Worm (Caenorhabditis elegans) whole organism, mixed stage, embryonic: Measurements from ENCODE around the gene ran-1.

Experiments used
- M03D4.4 ChIP-seq: sonication (generic microtip); optimal IDR thresholded peaks from 2 replicates; lab custom pipeline; 2017; ENCODE audit warnings: mild to moderate bottlenecking, missing genetic modification characterization, missing compliant biosample characterization
- bed-3 ChIP-seq: fragments of 200-800 bp; sonication (Bioruptor generic); optimal IDR thresholded peaks from 3 replicates; lab custom pipeline; 2018; ENCODE audit warnings: mild to moderate bottlenecking, missing genetic modification characterization, moderate library complexity, missing compliant biosample characterization
- blmp-1 ChIP-seq: fragments of 150-350 bp; optimal IDR thresholded peaks from 2 replicates; lab custom pipeline; 2014; ENCODE audit warnings: missing biosample characterization, missing genetic modification characterization
- ceh-39 ChIP-seq: fragments of 150-350 bp; optimal IDR thresholded peaks from 2 replicates; lab custom pipeline; 2014; ENCODE audit warnings: missing biosample characterization, missing genetic modification characterization
- ceh-43 ChIP-seq: fragments of 200-800 bp; sonication (Bioruptor generic); optimal IDR thresholded peaks from 2 replicates; lab custom pipeline; 2018; ENCODE audit warnings: mild to moderate bottlenecking, missing genetic modification characterization, moderate library complexity, missing compliant biosample characterization
- ceh-83 ChIP-seq: fragments of 200-800 bp; sonication (Bioruptor generic); optimal IDR thresholded peaks from 2 replicates; lab custom pipeline; 2018; ENCODE audit warnings: mild to moderate bottlenecking, missing genetic modification characterization, missing compliant biosample characterization
- ces-1 ChIP-seq: fragments of 150-350 bp; optimal IDR thresholded peaks from 2 replicates; lab custom pipeline; 2014; ENCODE audit warnings: missing biosample characterization, missing genetic modification reagents, missing genetic modification characterization
- cnd-1 ChIP-seq: fragments of 200-800 bp; sonication (Bioruptor generic); optimal IDR thresholded peaks from 2 replicates; lab custom pipeline; 2018; ENCODE audit warnings: mild to moderate bottlenecking, missing genetic modification characterization, missing compliant biosample characterization
- drap-1 ChIP-seq: fragments of 200-800 bp; sonication (Bioruptor generic); optimal IDR thresholded peaks from 3 replicates; lab custom pipeline; 2018; ENCODE audit warnings: mild to moderate bottlenecking, missing genetic modification characterization, missing compliant biosample characterization
- elt-1 ChIP-seq: sonication (generic microtip); optimal IDR thresholded peaks from 2 replicates; lab custom pipeline; 2017; ENCODE audit warnings: missing genetic modification characterization, mild to moderate bottlenecking, missing compliant biosample characterization, antibody characterized with exemption, moderate library complexity, borderline replicate concordance; ENCODE audit not compliant: insufficient read depth
- elt-3 ChIP-seq: fragments of 150-350 bp; optimal IDR thresholded peaks from 2 replicates; lab custom pipeline; 2014; ENCODE audit warnings: missing biosample characterization, missing genetic modification characterization
- ham-2 ChIP-seq: fragments of 200-800 bp; sonication (Bioruptor generic); optimal IDR thresholded peaks from 2 replicates; lab custom pipeline; 2018; ENCODE audit warnings: mild to moderate bottlenecking, missing genetic modification characterization, missing compliant biosample characterization
- hlh-1 ChIP-seq: fragments of 150-350 bp; optimal IDR thresholded peaks from 2 replicates; lab custom pipeline; 2014; ENCODE audit warnings: missing biosample characterization, missing genetic modification reagents, missing genetic modification characterization
- lin-32 ChIP-seq: fragments of 200-800 bp; sonication (Bioruptor generic); optimal IDR thresholded peaks from 2 replicates; lab custom pipeline; 2018; ENCODE audit warnings: mild to moderate bottlenecking, missing genetic modification characterization, missing compliant biosample characterization
- lsy-2 ChIP-seq: fragments of 150-350 bp; optimal IDR thresholded peaks from 2 replicates; lab custom pipeline; 2014; ENCODE audit warnings: missing biosample characterization, missing genetic modification characterization
- mab-5 ChIP-seq: fragments of 150-350 bp; optimal IDR thresholded peaks from 2 replicates; lab custom pipeline; 2014; ENCODE audit warnings: missing biosample characterization, missing genetic modification characterization
- mep-1 ChIP-seq: fragments of 150-350 bp; optimal IDR thresholded peaks from 2 replicates; lab custom pipeline; 2017; ENCODE audit warnings: missing biosample characterization, missing genetic modification reagents, missing genetic modification characterization, inconsistent platforms
- mls-2 ChIP-seq: sonication (generic microtip); optimal IDR thresholded peaks from 2 replicates; lab custom pipeline; 2016; ENCODE audit warnings: mild to moderate bottlenecking, missing genetic modification characterization, moderate library complexity, missing compliant biosample characterization
- nhr-12 ChIP-seq: fragments of 150-350 bp; optimal IDR thresholded peaks from 2 replicates; lab custom pipeline; 2014; ENCODE audit warnings: missing biosample characterization, missing genetic modification characterization
- nhr-2 ChIP-seq: fragments of 150-350 bp; optimal IDR thresholded peaks from 2 replicates; lab custom pipeline; 2014; ENCODE audit warnings: missing biosample characterization, missing genetic modification characterization
- nhr-237 ChIP-seq: fragments of 150-350 bp; optimal IDR thresholded peaks from 2 replicates; lab custom pipeline; 2014; ENCODE audit warnings: missing biosample characterization, missing genetic modification characterization
- nhr-28 ChIP-seq: fragments of 150-350 bp; optimal IDR thresholded peaks from 2 replicates; lab custom pipeline; 2014; ENCODE audit warnings: missing biosample characterization, missing genetic modification characterization
- nhr-76 ChIP-seq: sonication (generic microtip); optimal IDR thresholded peaks from 2 replicates; lab custom pipeline; 2017; ENCODE audit warnings: missing biosample characterization, missing genetic modification characterization
- pha-4 ChIP-seq: fragments of 150-350 bp; optimal IDR thresholded peaks from 2 replicates; lab custom pipeline; 2018; ENCODE audit warnings: missing biosample characterization, missing genetic modification reagents, missing genetic modification characterization
- sem-2 ChIP-seq: fragments of 200-800 bp; sonication (Bioruptor generic); optimal IDR thresholded peaks from 2 replicates; lab custom pipeline; 2018; ENCODE audit warnings: mild to moderate bottlenecking, missing genetic modification characterization, missing compliant biosample characterization
- snpc-4 ChIP-seq: fragments of 150-350 bp; optimal IDR thresholded peaks from 2 replicates; lab custom pipeline; 2014; ENCODE audit warnings: missing biosample characterization, missing genetic modification characterization
- sptf-1 ChIP-seq: sonication (generic microtip); optimal IDR thresholded peaks from 2 replicates; lab custom pipeline; 2017; ENCODE audit warnings: mild to moderate bottlenecking, missing genetic modification characterization, moderate library complexity, missing compliant biosample characterization
- unc-120 ChIP-seq: sonication (generic microtip); optimal IDR thresholded peaks from 2 replicates; lab custom pipeline; 2017; ENCODE audit warnings: missing genetic modification characterization, missing compliant biosample characterization; ENCODE audit not compliant: poor library complexity, severe bottlenecking
- unc-39 ChIP-seq: fragments of 150-350 bp; optimal IDR thresholded peaks from 2 replicates; lab custom pipeline; 2014; ENCODE audit warnings: missing biosample characterization, missing genetic modification characterization
- unc-62 ChIP-seq: fragments of 150-350 bp; optimal IDR thresholded peaks from 2 replicates; lab custom pipeline; 2014; ENCODE audit warnings: missing biosample characterization, missing genetic modification reagents, missing genetic modification characterization
- zip-8 ChIP-seq: fragments of 150-350 bp; optimal IDR thresholded peaks from 2 replicates; lab custom pipeline; 2014; ENCODE audit warnings: missing biosample characterization, missing genetic modification characterization
- ztf-11 ChIP-seq: fragments of 150-350 bp; optimal IDR thresholded peaks from 2 replicates; lab custom pipeline; 2014; ENCODE audit warnings: missing biosample characterization, missing genetic modification characterization

The ran-1 gene

DNA sequence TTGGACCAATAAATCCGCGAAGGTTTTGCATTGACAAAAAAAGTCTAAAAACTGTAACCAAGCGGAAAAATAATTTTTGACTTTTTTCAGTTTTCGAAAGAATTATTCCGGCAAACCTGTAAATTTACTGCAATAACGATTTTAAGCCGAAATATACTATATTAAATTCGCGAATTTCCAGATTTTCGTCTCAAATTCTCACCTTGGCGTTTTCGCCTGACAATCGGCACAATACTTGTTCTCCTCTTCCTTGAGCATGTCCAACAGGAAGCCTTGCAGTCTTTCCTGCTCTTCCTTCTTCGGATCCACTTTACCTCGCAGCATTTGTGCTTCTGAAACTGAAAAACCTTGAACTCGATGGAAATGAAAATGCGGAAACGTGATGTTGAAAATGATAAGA is 8.1 kb downstream of the ran-1 start, which contains the start of gene smap-1:
Gene smap-1, minus strand, starts transcription at position 338 of the 400 bp plus-strand sequence.
- TF ChIP-seq elt-3 (tag; lab: Kevin White, UChicago) (no peak), zip-8 (tag; lab: Kevin White, UChicago) (no peak), nhr-28 (tag; lab: Kevin White, UChicago) (no peak), nhr-2 (tag; lab: Kevin White, UChicago) (no peak), mep-1 (tag; lab: Kevin White, UChicago) (no peak), elt-1 (tag; lab: Kevin White, UChicago) (no peak), M03D4.4 (tag; lab: Kevin White, UChicago) (no peak), unc-62 (no peak), pha-4 (tag; lab: Kevin White, UChicago) (no peak), snpc-4 (no peak), unc-39 (tag; lab: Kevin White, UChicago) (no peak), ceh-83 (GFP tag; lab: Kevin White, UChicago) (no peak), ceh-39 (tag; lab: Kevin White, UChicago) (no peak), lin-32 (no peak)

DNA sequence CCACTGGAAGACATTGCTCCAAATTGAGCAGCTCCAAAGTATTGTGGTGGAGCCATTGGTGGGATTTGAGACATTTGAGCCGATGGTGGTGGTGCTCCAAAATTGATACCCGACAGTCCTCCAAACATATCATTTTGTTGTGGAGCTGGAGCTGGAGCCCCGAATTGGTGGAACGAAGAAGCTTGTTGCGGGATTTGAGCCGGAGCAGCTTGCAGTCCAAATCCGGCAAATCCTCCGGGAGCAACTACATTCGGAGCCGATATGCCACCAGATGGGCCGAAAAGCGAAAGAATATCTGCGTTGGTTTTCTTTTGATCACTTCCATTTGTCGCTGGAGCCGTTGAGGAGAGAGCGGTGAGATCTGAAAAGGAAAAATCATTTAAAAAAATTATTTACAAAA is 9.4 kb downstream of the ran-1 start:
- no peak for TF ChIP-seq unc-120 (tag; lab: Kevin White, UChicago)
- TF ChIP-seq ceh-39 (tag; lab: Kevin White, UChicago): no peak
- TF ChIP-seq nhr-76: no peak
- TF ChIP-seq unc-62: no peak
- no peak for TF ChIP-seq M03D4.4 (tag; lab: Kevin White, UChicago)
- no peak for TF ChIP-seq ham-2 (GFP tag; lab: Kevin White, UChicago)
- TF ChIP-seq nhr-237: no peak
- TF ChIP-seq elt-3 (tag; lab: Kevin White, UChicago): no peak
- TF ChIP-seq nhr-28 (tag; lab: Kevin White, UChicago): no peak
- TF ChIP-seq mep-1 (tag; lab: Kevin White, UChicago): no peak
- TF ChIP-seq mab-5 (tag; lab: Kevin White, UChicago): no peak
- TF ChIP-seq blmp-1 (tag; lab: Kevin White, UChicago): no peak
- no peak for TF ChIP-seq hlh-1 (tag; lab: Kevin White, UChicago)
- no peak for TF ChIP-seq ceh-43 (GFP tag; lab: Kevin White, UChicago)
- no peak for TF ChIP-seq nhr-12 (tag; lab: Kevin White, UChicago)
- no peak for TF ChIP-seq ces-1 (GFP tag; lab: Kevin White, UChicago)
- TF ChIP-seq sptf-1 (tag; lab: Kevin White, UChicago): no peak
- TF ChIP-seq lin-32: no peak
- TF ChIP-seq mls-2 (tag; lab: Kevin White, UChicago): no peak
- TF ChIP-seq ztf-11 (tag; lab: Kevin White, UChicago): no peak

DNA sequence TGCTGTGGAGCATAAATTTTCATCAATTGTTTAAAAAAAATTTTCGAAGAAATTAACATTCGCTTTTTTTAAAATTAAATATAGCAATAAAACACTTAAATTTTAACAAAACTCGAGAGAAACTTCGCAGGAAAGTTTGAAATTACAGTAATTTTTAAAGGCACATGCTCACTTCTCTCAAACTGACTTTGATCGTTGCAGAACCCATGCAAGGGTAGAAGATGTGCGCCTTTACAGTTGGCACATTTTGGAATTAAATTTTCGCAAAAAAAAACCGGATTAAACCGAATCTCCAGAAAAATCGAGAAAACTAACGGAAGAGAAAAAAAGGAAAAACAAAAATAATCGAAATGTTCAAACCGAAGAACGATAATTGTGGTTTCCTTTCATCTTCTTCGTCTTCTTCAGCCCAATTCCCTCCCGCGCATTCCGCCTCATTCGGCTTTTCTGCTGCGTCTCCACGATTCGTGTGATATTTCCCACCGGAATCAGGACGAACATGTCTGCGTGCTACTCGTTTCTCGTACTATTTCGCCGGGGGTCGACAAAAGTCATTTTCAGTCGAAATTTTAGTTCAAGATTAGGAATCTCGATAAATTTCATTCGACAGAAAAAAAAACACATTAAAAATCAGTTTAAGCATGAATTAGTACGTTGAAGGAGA is 11.1 kb downstream of the ran-1 start:
- no peak for TF ChIP-seq zip-8 (tag; lab: Kevin White, UChicago)
- no peak for TF ChIP-seq lin-32
- TF ChIP-seq unc-39 (tag; lab: Kevin White, UChicago): no peak
- TF ChIP-seq drap-1 (GFP tag; lab: Kevin White, UChicago): no peak
- no peak for TF ChIP-seq pha-4 (tag; lab: Kevin White, UChicago)
- no peak for TF ChIP-seq cnd-1 (tag; lab: Kevin White, UChicago)
- no peak for TF ChIP-seq lsy-2

DNA sequence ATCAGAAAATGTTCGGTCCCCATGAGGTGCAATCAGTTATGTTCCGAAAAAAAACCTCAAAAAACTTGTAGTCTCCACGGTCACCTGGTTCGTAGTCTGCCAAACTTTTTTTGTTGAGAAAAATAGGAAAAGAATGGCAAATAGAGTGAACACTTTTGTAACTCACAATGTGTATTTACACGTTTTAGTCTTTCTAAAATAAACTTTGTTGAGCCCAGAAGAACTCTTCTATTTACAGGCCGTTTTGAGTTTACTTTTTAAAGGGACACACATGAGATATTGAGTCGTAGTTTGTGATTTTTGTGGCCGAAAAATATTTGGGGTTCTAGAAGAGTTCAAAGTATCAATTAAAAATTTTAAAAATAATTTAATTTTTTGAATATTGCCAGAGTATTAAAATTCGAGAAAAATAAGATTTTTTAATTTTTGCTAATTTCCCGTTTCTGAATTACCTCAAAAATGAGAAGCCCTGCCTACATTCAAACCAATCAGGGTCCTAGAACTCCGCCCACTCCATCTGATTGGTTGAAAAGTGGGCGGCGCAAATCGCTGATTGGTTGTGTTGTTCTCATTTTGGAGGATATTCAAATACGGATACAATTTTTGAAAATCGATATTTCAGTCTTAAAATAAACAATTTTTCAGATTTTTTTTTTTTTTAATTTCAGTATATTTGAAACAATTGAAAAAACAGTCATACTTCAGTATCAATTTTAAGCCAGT is 12.9 kb downstream of the ran-1 start:
- no peak for TF ChIP-seq bed-3 (GFP tag; lab: Kevin White, UChicago)
- TF ChIP-seq ham-2 (GFP tag; lab: Kevin White, UChicago): no peak
- no peak for TF ChIP-seq ces-1 (GFP tag; lab: Kevin White, UChicago)
- TF ChIP-seq lsy-2: no peak
- TF ChIP-seq blmp-1 (tag; lab: Kevin White, UChicago): no peak
- TF ChIP-seq nhr-12 (tag; lab: Kevin White, UChicago): no peak
- no peak for TF ChIP-seq elt-3 (tag; lab: Kevin White, UChicago)
- TF ChIP-seq elt-1 (tag; lab: Kevin White, UChicago): no peak
- no peak for TF ChIP-seq snpc-4
- no peak for TF ChIP-seq sem-2 (GFP tag; lab: Kevin White, UChicago)
- no peak for TF ChIP-seq cnd-1 (tag; lab: Kevin White, UChicago)
- TF ChIP-seq hlh-1 (tag; lab: Kevin White, UChicago): no peak
- no peak for TF ChIP-seq zip-8 (tag; lab: Kevin White, UChicago)
- TF ChIP-seq nhr-76: no peak
- TF ChIP-seq sptf-1 (tag; lab: Kevin White, UChicago): no peak
- TF ChIP-seq unc-62: no peak
- TF ChIP-seq nhr-237: no peak
- TF ChIP-seq M03D4.4 (tag; lab: Kevin White, UChicago): no peak
- TF ChIP-seq unc-120 (tag; lab: Kevin White, UChicago): no peak
- TF ChIP-seq, all 35 proteins: peak for 0
